Fruit fly (Drosophila melanogaster): ENCODE measurements around the gene CG3168.

- no peak for TF ChIP-seq CG8478 (optimal IDR thresholded peaks at IDR 0.05)
- TF ChIP-seq CG10462 (GFP tag; optimal IDR thresholded peaks at IDR 0.05) = no peak
- TF ChIP-seq Sox102F (GFP tag; optimal IDR thresholded peaks at IDR 0.05) = no peak
- TF ChIP-seq CG4820 (GFP tag; optimal IDR thresholded peaks at IDR 0.05) = no peak
- no peak for TF ChIP-seq stc (GFP tag; IDR thresholded peaks at IDR 0.05)
- TF ChIP-seq CG16813 (GFP tag; IDR thresholded peaks at IDR 0.05; ENCODE audit: partially characterized antibody) = no peak
Measured at dm6 chrX:6703957-6704356, 35.8 kb downstream of the CG3168 start.

All from whole organism, embryonic.